Worm (Caenorhabditis elegans): ENCODE data around the gene cutl-21.

The cutl-21 gene

DNA sequence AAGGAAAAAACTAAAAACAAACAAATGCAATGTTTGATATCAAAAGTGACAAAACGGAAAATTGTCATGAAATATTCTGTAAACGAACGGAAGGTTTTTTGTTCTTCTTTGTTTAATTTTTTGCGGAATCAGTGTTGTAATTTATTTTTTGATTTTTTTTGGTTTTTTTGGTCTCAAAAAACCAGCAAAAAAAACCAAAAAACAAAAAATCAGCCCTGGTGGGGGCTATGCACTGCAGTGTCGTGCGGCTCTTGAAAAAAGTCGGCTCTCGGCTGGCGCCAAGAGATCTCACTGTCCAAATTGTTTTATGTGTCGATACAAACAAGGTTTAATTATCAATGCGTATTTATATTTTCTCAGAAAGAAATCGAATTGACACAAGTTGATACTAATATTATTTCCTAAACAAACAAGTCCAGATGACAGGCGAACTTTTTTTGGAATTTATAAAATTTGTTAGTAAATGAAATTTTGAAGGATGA is 8.3 kb downstream of the cutl-21 start (continued):
- TF ChIP-seq nfya-1 (tag; optimal IDR thresholded peaks at IDR 0.05; ENCODE audit: borderline replicate concordance, insufficient read depth) (no peak), ztf-28 (GFP tag; IDR thresholded peaks at IDR 0.05) (no peak), let-607 (tag; optimal IDR thresholded peaks at IDR 0.05) (peak; percentile 22), die-1 (tag; optimal IDR thresholded peaks at IDR 0.05) (no peak), zim-3 (tag; optimal IDR thresholded peaks at IDR 0.05) (no peak), ztf-26 (tag; optimal IDR thresholded peaks at IDR 0.05) (peak; percentile 36), unc-62 (GFP tag; optimal IDR thresholded peaks at IDR 0.05) (no peak), Y79H2A.3 (GFP tag; conservative IDR thresholded peaks at IDR 0.05) (no peak), rpc-1 (optimal IDR thresholded peaks at IDR 0.05) (no peak), rpc-1 (tag; optimal IDR thresholded peaks at IDR 0.05) (no peak), Y56A3A.18 (GFP tag; IDR thresholded peaks at IDR 0.05) (peak; percentile 78; the same call in 1 of the 2 replicates), nfyb-1 (GFP tag; IDR thresholded peaks at IDR 0.05) (peak; percentile 80), ceh-91 (GFP tag; IDR thresholded peaks at IDR 0.05) (no peak), let-526 (GFP tag; IDR thresholded peaks at IDR 0.05) (no peak), ztf-3 (GFP tag; optimal IDR thresholded peaks at IDR 0.05) (no peak)

DNA sequence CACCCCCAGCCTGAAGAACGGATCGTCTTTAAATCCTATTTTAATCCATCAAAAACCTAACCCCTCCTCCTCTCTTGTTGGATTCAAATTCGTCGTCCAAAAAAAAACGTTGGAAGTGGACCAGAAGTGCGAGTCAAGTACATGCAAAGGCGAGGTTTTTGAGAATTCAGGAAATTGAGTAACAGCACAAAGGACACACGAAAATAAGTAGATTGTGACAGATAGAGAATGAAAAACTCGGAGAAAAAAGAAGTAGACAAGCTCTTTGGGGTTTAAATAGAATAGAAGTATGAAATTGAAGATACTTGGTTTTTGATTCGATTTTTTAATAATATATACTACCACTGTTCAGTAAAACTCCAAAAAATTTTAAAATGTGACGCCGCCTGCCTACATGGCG is 10.6 kb downstream of the cutl-21 start:
- TF ChIP-seq snpc-4 (GFP tag; optimal IDR thresholded peaks at IDR 0.05) = no peak
- no peak for TF ChIP-seq snpc-4 (tag; optimal IDR thresholded peaks at IDR 0.05)
- no peak for TF ChIP-seq rpc-1 (optimal IDR thresholded peaks at IDR 0.05)
- peak; percentile 26 for TF ChIP-seq rpc-1 (tag; optimal IDR thresholded peaks at IDR 0.05)

DNA sequence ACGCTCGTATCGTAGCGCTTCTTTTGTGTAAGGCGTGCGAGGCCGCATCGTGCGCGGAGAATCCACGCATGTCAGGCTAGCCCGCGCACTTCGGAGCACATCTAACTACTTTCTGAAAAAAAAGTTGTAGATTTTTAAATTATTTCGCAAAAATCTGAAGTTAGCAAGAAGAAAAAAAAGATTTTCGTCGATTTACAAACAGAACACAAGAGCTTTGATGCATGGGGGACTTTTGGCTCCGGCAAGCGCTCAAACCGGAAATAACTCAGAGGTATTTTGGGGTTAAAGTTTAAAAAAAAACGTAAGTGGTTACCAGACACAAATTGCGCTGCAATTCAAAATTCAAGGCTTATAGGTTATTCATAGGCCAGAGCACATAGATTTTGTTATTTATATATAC is 13.3 kb downstream of the cutl-21 start, which contains the start of the genes F55A4.13 and nlf-1:
F55A4.13 (minus strand) TSS at position 101 of the 400 bp plus-strand sequence.
nlf-1 (minus strand) TSS at position 112 of the 400 bp plus-strand sequence.
- no peak for TF ChIP-seq akir-1 (GFP tag; optimal IDR thresholded peaks at IDR 0.05)
- TF ChIP-seq dpff-1 (tag; optimal IDR thresholded peaks at IDR 0.05) = no peak
- no peak for TF ChIP-seq D2030.7 (GFP tag; IDR thresholded peaks at IDR 0.05)
- no peak for TF ChIP-seq Y95B8A.8 (GFP tag; IDR thresholded peaks at IDR 0.05)
- TF ChIP-seq madf-8 (GFP tag; conservative IDR thresholded peaks at IDR 0.05) = no peak
- TF ChIP-seq B0035.1 (tag; optimal IDR thresholded peaks at IDR 0.05) = no peak
- no peak for TF ChIP-seq snpc-1.1 (tag; optimal IDR thresholded peaks at IDR 0.05; ENCODE audit: insufficient read depth)
- TF ChIP-seq aptf-2 (GFP tag; conservative IDR thresholded peaks at IDR 0.05) = no peak
- no peak for TF ChIP-seq attf-3 (GFP tag; conservative IDR thresholded peaks at IDR 0.05)
- TF ChIP-seq F49E8.2 (tag; optimal IDR thresholded peaks at IDR 0.05; ENCODE audit: insufficient read depth) = no peak
- no peak for TF ChIP-seq die-1 (tag; optimal IDR thresholded peaks at IDR 0.05)

DNA sequence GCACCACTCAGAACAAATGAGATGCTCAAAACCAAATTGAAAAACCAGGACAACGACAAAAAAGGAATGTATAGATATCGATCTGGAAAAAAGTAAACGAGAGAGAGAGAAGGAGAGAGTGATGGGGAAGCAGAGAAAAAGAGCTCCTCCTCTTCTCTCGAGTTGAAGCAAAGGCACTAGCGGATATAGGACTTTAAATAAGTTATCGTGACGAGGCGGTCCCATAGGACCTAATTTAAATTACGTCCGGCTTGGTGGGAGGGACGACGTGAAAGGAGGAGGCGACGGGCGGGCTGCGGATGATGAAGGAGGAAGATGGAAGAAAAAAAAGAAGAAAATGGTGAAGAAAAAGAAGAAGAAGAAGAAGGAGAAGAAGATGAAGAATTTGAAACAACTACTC is 14.4 kb downstream of the cutl-21 start:
- no peak for TF ChIP-seq fkh-3 (tag; optimal IDR thresholded peaks at IDR 0.05)
- TF ChIP-seq dox-1 (GFP tag; IDR thresholded peaks at IDR 0.05) = 0 out of 2 replicates have a peak, but pooled peaks have one; percentile 35
- no peak for TF ChIP-seq ztf-3 (GFP tag; optimal IDR thresholded peaks at IDR 0.05)
- no peak for TF ChIP-seq let-526 (GFP tag; IDR thresholded peaks at IDR 0.05)
- peak; percentile 9 for TF ChIP-seq chd-7 (tag; optimal IDR thresholded peaks at IDR 0.05)
- no peak for TF ChIP-seq egrh-3 (GFP tag; IDR thresholded peaks at IDR 0.05)
- no peak for TF ChIP-seq aptf-3 (GFP tag; IDR thresholded peaks at IDR 0.05)
- TF ChIP-seq lag-1 (GFP tag; IDR thresholded peaks at IDR 0.05) = no peak
- TF ChIP-seq madf-6 (GFP tag; IDR thresholded peaks at IDR 0.05) = no peak
- no peak for TF ChIP-seq mes-4 (tag; optimal IDR thresholded peaks at IDR 0.05)
- TF ChIP-seq ztf-18 (tag; optimal IDR thresholded peaks at IDR 0.05) = no peak
- no peak for TF ChIP-seq him-1 (tag; optimal IDR thresholded peaks at IDR 0.05)
- no peak for TF ChIP-seq nfyb-1 (GFP tag; IDR thresholded peaks at IDR 0.05)
- no peak for TF ChIP-seq mxl-1 (tag; optimal IDR thresholded peaks at IDR 0.05)
- peak; percentile 58 for TF ChIP-seq zfh-2 (GFP tag; conservative IDR thresholded peaks at IDR 0.05)
- TF ChIP-seq F10E7.11 (tag; optimal IDR thresholded peaks at IDR 0.05) = no peak
- no peak for TF ChIP-seq bed-2 (GFP tag; IDR thresholded peaks at IDR 0.05)
- no peak for TF ChIP-seq D2030.7 (GFP tag; IDR thresholded peaks at IDR 0.05)
- TF ChIP-seq somi-1 (GFP tag; optimal IDR thresholded peaks at IDR 0.05) = no peak
- TF ChIP-seq C17E4.6 (GFP tag; IDR thresholded peaks at IDR 0.05) = no peak
